Worm (Caenorhabditis elegans): ENCODE results near the gene gst-38.
"Not testable (repeated sequence)": the region's sequence is repeated elsewhere in the genome, so short reads cannot be mapped to it uniquely, and the experiment has no call there.

The gst-38 gene

DNA sequence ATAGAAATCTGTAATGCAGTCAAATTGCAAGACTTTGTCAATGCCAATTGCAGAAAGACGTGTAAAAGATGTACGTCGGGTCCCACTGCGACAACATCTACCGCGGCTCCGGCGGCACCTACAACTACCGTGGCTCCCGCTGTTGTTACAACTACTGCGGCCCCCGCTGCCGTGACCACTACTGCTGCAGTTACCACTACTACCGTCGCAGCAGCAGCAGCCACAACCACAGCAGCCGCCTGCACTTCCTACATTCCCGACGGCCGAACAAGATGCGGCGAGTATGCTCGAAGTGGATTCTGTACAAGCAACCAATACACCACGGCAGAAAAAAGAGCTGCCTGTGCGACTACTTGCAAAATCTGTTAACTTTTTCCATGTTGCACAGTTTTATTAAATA is 1.1 kb downstream of the gst-38 start:
- TF ChIP-seq akir-1 (GFP tag; optimal IDR thresholded peaks at IDR 0.05) = no peak
- peak; percentile 59 for TF ChIP-seq zfh-2 (GFP tag; conservative IDR thresholded peaks at IDR 0.05)
- no peak for TF ChIP-seq lsy-27 (tag; optimal IDR thresholded peaks at IDR 0.05; ENCODE audit: borderline replicate concordance, insufficient read depth)
- 0 out of 2 replicates have a peak, but pooled peaks have one; percentile 67 for TF ChIP-seq cebp-2 (GFP tag; IDR thresholded peaks at IDR 0.05)
- no peak for TF ChIP-seq snpc-3.4 (tag; optimal IDR thresholded peaks at IDR 0.05)
- TF ChIP-seq F37B4.10 (GFP tag; IDR thresholded peaks at IDR 0.05) = no peak
- no peak for TF ChIP-seq snpc-4 (GFP tag; optimal IDR thresholded peaks at IDR 0.05)
- no peak for TF ChIP-seq snpc-4 (tag; optimal IDR thresholded peaks at IDR 0.05)

DNA sequence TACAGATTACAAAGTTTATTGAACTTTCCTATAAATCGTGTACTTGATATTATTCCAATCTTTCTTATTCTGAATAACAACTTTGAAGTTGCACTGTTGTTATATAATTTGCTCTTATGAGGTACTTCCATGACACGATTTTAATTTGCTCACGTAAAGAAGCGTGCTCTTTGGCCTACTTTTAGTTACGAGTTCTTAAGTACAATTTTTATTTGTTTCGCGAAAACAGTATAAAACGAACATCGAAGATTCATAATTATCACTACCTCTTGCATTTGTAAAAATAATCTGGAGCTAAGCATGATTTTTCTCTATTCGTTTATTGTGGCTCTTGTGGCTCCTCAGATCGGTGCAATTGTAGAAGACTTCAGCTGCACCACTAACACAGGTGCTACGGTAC is 2.2 kb downstream of the gst-38 start, which contains the start of gene F35E8.7:
Gene F35E8.7 (plus strand): TSS at position 301 of the 400 bp plus-strand sequence.
- TF ChIP-seq C17E4.6 (GFP tag; IDR thresholded peaks at IDR 0.05) = no peak
- no peak for TF ChIP-seq ztf-18 (tag; optimal IDR thresholded peaks at IDR 0.05)
- TF ChIP-seq lag-1 (GFP tag; IDR thresholded peaks at IDR 0.05) = no peak
- TF ChIP-seq hmg-20 (GFP tag; IDR thresholded peaks at IDR 0.05) = no peak
- TF ChIP-seq rec-8 (tag; optimal IDR thresholded peaks at IDR 0.05) = no peak
- no peak for TF ChIP-seq Y67H2A.10 (GFP tag; conservative IDR thresholded peaks at IDR 0.05)
- no peak for TF ChIP-seq efl-1 (GFP tag; optimal IDR thresholded peaks at IDR 0.05)
- TF ChIP-seq F23B12.7 (tag; optimal IDR thresholded peaks at IDR 0.05; ENCODE audit: insufficient read depth) = no peak
- no peak for TF ChIP-seq rcor-1 (GFP tag; IDR thresholded peaks at IDR 0.05)
- no peak for TF ChIP-seq sea-2 (GFP tag; IDR thresholded peaks at IDR 0.05)
- no peak for TF ChIP-seq C06A6.2 (GFP tag; conservative IDR thresholded peaks at IDR 0.05)
- no peak for TF ChIP-seq B0336.3 (GFP tag; IDR thresholded peaks at IDR 0.05)
- TF ChIP-seq B0019.2 (GFP tag; conservative IDR thresholded peaks at IDR 0.05) = no peak
- TF ChIP-seq nhr-27 (tag; optimal IDR thresholded peaks at IDR 0.05) = no peak
- TF ChIP-seq fkh-3 (tag; optimal IDR thresholded peaks at IDR 0.05) = no peak
- TF ChIP-seq egrh-3 (GFP tag; IDR thresholded peaks at IDR 0.05) = no peak

DNA sequence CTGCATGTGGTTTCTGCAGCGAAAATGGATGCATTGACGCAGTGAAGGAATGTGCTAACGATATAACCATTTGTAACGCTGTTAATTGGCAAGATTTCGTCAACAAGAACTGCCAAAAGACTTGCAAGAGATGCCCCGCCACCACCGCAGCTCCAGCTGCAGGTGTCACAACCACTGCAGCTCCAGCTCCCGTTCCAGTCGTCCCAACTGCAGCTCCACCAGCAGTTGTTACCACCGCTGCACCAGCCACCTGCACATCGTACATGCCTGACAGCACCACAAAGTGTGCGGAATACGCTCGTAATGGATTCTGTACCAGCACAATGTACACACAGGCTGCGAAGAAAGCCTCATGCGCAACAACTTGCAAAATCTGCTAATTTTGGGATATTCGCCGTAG is 3.2 kb downstream of the gst-38 start:
- no peak for TF ChIP-seq lin-35 (GFP tag; optimal IDR thresholded peaks at IDR 0.05)
- TF ChIP-seq C06A6.2 (GFP tag; conservative IDR thresholded peaks at IDR 0.05) = no peak
- TF ChIP-seq mel-28 (tag; optimal IDR thresholded peaks at IDR 0.05; ENCODE audit: borderline replicate concordance) = no peak
- TF ChIP-seq zfh-2 (GFP tag; conservative IDR thresholded peaks at IDR 0.05) = peak; percentile 73
- TF ChIP-seq F52B5.7 (tag; optimal IDR thresholded peaks at IDR 0.05) = peak; percentile 17

DNA sequence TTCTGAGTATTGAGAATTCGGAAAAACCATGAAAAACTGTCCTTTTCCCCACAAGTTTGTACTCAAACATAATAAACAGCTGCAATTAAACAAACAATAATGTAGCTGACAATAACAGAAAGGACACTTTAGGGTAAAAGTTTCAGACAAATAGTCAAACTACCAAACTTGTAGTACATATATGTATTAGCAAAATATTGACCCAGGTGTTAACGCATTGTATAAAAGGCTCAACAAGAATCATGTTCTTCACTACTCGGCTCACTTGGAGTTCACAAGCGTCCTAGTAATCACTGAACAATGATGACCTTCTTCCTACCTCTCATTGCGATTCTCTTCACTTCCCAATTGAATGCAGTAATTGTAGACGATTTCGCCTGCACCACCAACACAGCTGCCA is 4.0 kb downstream of the gst-38 start, which contains the start of gene F35E8.6:
Gene F35E8.6 (plus strand): TSS at position 301 of the 400 bp plus-strand sequence.
- TF ChIP-seq Y53F4B.3 (GFP tag; IDR thresholded peaks at IDR 0.05) = no peak
- no peak for TF ChIP-seq Y53G8AR.9 (GFP tag; conservative IDR thresholded peaks at IDR 0.05)

ce11 chrV:15905530-15905929 is 10.3 kb downstream of the gst-38 start, which contains the start of the genes F35E8.1 and F35E8.2:
Gene F35E8.1 (minus strand): TSS chrV:15905630.
Gene F35E8.2 (plus strand): TSS chrV:15905661.
- not testable (repeated sequence) for TF ChIP-seq pbrm-1 (GFP tag; IDR thresholded peaks at IDR 0.05); F52B5.7 (tag; optimal IDR thresholded peaks at IDR 0.05); hsf-1 (GFP tag; IDR thresholded peaks at IDR 0.05)
